Worm (Caenorhabditis elegans): Measurements from ENCODE around the gene ceh-19.

The ceh-19 gene

ce11 chrIV:7983728-7984346, 28.1 kb upstream of the ceh-19 start (continued):
- TF ChIP-seq ceh-91 (GFP tag; IDR thresholded peaks at IDR 0.05), result no peak
- TF ChIP-seq pbrm-1 (GFP tag; IDR thresholded peaks at IDR 0.05), result peak; percentile 16; the same call in 1 of the 2 replicates
- no peak for TF ChIP-seq sptf-2 (GFP tag; optimal IDR thresholded peaks at IDR 0.05)
- no peak for TF ChIP-seq unc-130 (GFP tag; optimal IDR thresholded peaks at IDR 0.05)
- no peak for TF ChIP-seq ceh-58 (GFP tag; IDR thresholded peaks at IDR 0.05)
- TF ChIP-seq cebp-1 (GFP tag; IDR thresholded peaks at IDR 0.05), result no peak
- peak; percentile 50 for TF ChIP-seq cebp-1 (tag; optimal IDR thresholded peaks at IDR 0.05)
- TF ChIP-seq ztf-28 (GFP tag; IDR thresholded peaks at IDR 0.05), result no peak
- no peak for TF ChIP-seq hrde-1 (tag; optimal IDR thresholded peaks at IDR 0.05; ENCODE audit: borderline replicate concordance)
- TF ChIP-seq rcor-1 (GFP tag; IDR thresholded peaks at IDR 0.05), result no peak
- TF ChIP-seq somi-1 (GFP tag; optimal IDR thresholded peaks at IDR 0.05), result no peak
- TF ChIP-seq nhr-179 (tag; optimal IDR thresholded peaks at IDR 0.05), result no peak
- peak; percentile 52; the same call in 1 of the 2 replicates for TF ChIP-seq Y53G8AR.9 (GFP tag; conservative IDR thresholded peaks at IDR 0.05)
- TF ChIP-seq sdz-38 (tag; optimal IDR thresholded peaks at IDR 0.05), result no peak
- no peak for TF ChIP-seq him-1 (tag; optimal IDR thresholded peaks at IDR 0.05)
- TF ChIP-seq zfh-2 (GFP tag; conservative IDR thresholded peaks at IDR 0.05), result no peak
- no peak; the same call in 1 of the 2 replicates for TF ChIP-seq mcd-1 (GFP tag; IDR thresholded peaks at IDR 0.05)
- no peak for TF ChIP-seq mes-4 (tag; optimal IDR thresholded peaks at IDR 0.05)
- no peak for TF ChIP-seq rec-8 (tag; optimal IDR thresholded peaks at IDR 0.05)
- no peak for TF ChIP-seq lsy-27 (tag; optimal IDR thresholded peaks at IDR 0.05; ENCODE audit: borderline replicate concordance, insufficient read depth)
- TF ChIP-seq hlh-26 (GFP tag; conservative IDR thresholded peaks at IDR 0.05), result no peak
- TF ChIP-seq nfyb-1 (GFP tag; IDR thresholded peaks at IDR 0.05), result no peak
- TF ChIP-seq rpc-1 (optimal IDR thresholded peaks at IDR 0.05), result no peak
- no peak for TF ChIP-seq rpc-1 (tag; optimal IDR thresholded peaks at IDR 0.05)
- TF ChIP-seq hlh-12 (tag; optimal IDR thresholded peaks at IDR 0.05), result no peak
- no peak for TF ChIP-seq snpc-1.3 (tag; optimal IDR thresholded peaks at IDR 0.05; ENCODE audit: insufficient read depth)
- TF ChIP-seq Y95B8A.8 (GFP tag; IDR thresholded peaks at IDR 0.05), result 0 out of 2 replicates have a peak, but pooled peaks have one; percentile 46
- peak; percentile 3 for TF ChIP-seq ceh-27 (GFP tag; optimal IDR thresholded peaks at IDR 0.05)
- peak; percentile 16 for TF ChIP-seq athp-1 (tag; optimal IDR thresholded peaks at IDR 0.05)
- TF ChIP-seq gei-17 (GFP tag; optimal IDR thresholded peaks at IDR 0.05), result peak; percentile 11
- 0 out of 2 replicates have a peak, but pooled peaks have one; percentile 6 for TF ChIP-seq cebp-2 (GFP tag; IDR thresholded peaks at IDR 0.05)
- TF ChIP-seq ztf-26 (tag; optimal IDR thresholded peaks at IDR 0.05), result peak; percentile 23
- TF ChIP-seq let-607 (tag; optimal IDR thresholded peaks at IDR 0.05), result no peak
- TF ChIP-seq repo-1 (tag; optimal IDR thresholded peaks at IDR 0.05), result peak; percentile 73
- peak; percentile 30; the same call in 1 of the 2 replicates for TF ChIP-seq dox-1 (GFP tag; IDR thresholded peaks at IDR 0.05)
- TF ChIP-seq B0261.1 (tag; optimal IDR thresholded peaks at IDR 0.05), result no peak
- 0 out of 2 replicates have a peak, but pooled peaks have one; percentile 24 for TF ChIP-seq aptf-2 (GFP tag; conservative IDR thresholded peaks at IDR 0.05)
- no peak for TF ChIP-seq attf-3 (GFP tag; conservative IDR thresholded peaks at IDR 0.05)
- TF ChIP-seq lag-1 (GFP tag; IDR thresholded peaks at IDR 0.05), result no peak
- TF ChIP-seq dpl-1 (GFP tag; optimal IDR thresholded peaks at IDR 0.05), result no peak
- TF ChIP-seq hsf-1 (GFP tag; IDR thresholded peaks at IDR 0.05), result peak; percentile 9
- no peak for TF ChIP-seq bed-2 (GFP tag; IDR thresholded peaks at IDR 0.05)
- TF ChIP-seq attf-6 (GFP tag; IDR thresholded peaks at IDR 0.05), result peak; percentile 60; the same call in 1 of the 2 replicates
- no peak; the same call in 1 of the 2 replicates for TF ChIP-seq egl-44 (GFP tag; IDR thresholded peaks at IDR 0.05)
- TF ChIP-seq chd-7 (tag; optimal IDR thresholded peaks at IDR 0.05), result peak; percentile 45
- no peak for TF ChIP-seq nhr-27 (tag; optimal IDR thresholded peaks at IDR 0.05)
- TF ChIP-seq madf-6 (GFP tag; IDR thresholded peaks at IDR 0.05), result peak; percentile 55
- no peak for TF ChIP-seq ztf-6 (GFP tag; IDR thresholded peaks at IDR 0.05)

Measured in whole organism, young adult.